Fruit fly (Drosophila melanogaster) Kc167 (cell line): ENCODE measurements around the gene Syx5.

Experiments used
- Sin3A ChIP-seq: fragments of >200 bp; optimal IDR thresholded peaks from 2 replicates; lab custom pipeline; 2018; ENCODE audit warnings: missing external identifiers
- h ChIP-seq: fragments of >200 bp; optimal IDR thresholded peaks from 3 replicates; lab custom pipeline; 2018; ENCODE audit warnings: missing external identifiers
- insv ChIP-seq: fragments of >200 bp; optimal IDR thresholded peaks from 3 replicates; lab custom pipeline; 2018; ENCODE audit warnings: missing external identifiers
- psq ChIP-seq: fragments of >200 bp; optimal IDR thresholded peaks from 2 replicates; lab custom pipeline; 2017; ENCODE audit warnings: missing external identifiers
- ttk ChIP-seq: sonication (Bioruptor generic); optimal IDR thresholded peaks from 2 replicates; lab custom pipeline; 2017; ENCODE audit warnings: missing external identifiers

dm6 chr2L:16269232-16270134 is 37.7 kb upstream of the Syx5 start:
- TF ChIP-seq insv (lab: Kevin White, UChicago), result no peak
- TF ChIP-seq ttk (lab: Kevin White, UChicago), result no peak
- TF ChIP-seq psq (lab: Kevin White, UChicago), result no peak
- TF ChIP-seq Sin3A, result no peak
- no peak for TF ChIP-seq h (lab: Kevin White, UChicago)
